Worm (Caenorhabditis elegans) whole organism, mixed stage, embryonic: ENCODE results near the gene clec-153.
A peak's percentile ranks its signal among the peaks of the same experiment; 100 is the strongest.

Experiments
- ces-1 ChIP-seq: fragments of 150-350 bp; optimal IDR thresholded peaks from 2 replicates; lab custom pipeline; 2014; ENCODE audit warnings: missing biosample characterization, missing genetic modification reagents, missing genetic modification characterization
- cnd-1 ChIP-seq: fragments of 200-800 bp; sonication (Bioruptor generic); optimal IDR thresholded peaks from 2 replicates; lab custom pipeline; 2018; ENCODE audit warnings: mild to moderate bottlenecking, missing genetic modification characterization, missing compliant biosample characterization
- lin-32 ChIP-seq: fragments of 200-800 bp; sonication (Bioruptor generic); optimal IDR thresholded peaks from 2 replicates; lab custom pipeline; 2018; ENCODE audit warnings: mild to moderate bottlenecking, missing genetic modification characterization, missing compliant biosample characterization
- lsy-2 ChIP-seq: fragments of 150-350 bp; optimal IDR thresholded peaks from 2 replicates; lab custom pipeline; 2014; ENCODE audit warnings: missing biosample characterization, missing genetic modification characterization
- unc-62 ChIP-seq: fragments of 150-350 bp; optimal IDR thresholded peaks from 2 replicates; lab custom pipeline; 2014; ENCODE audit warnings: missing biosample characterization, missing genetic modification reagents, missing genetic modification characterization

The clec-153 gene

DNA sequence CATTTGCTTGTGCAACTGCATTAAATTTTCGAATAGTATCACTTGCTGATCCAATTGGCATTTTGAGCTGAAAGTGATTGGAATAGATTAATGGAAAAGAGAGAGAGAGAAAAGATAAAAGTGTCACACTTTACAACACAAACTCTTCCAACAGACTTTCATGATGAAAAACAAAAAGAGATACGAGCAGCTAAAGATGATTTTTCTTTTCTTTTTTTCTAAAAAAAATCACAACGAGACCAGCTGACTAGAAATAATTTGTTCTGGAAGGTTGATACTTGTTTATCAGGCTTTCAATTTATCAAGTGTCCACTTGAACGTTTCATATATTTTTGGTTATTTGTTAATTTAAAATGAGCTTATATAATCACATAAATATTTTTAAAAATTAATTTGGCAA, 52.1 kb downstream of the clec-153 start:
- no peak for TF ChIP-seq lsy-2 (tag; lab: Kevin White, UChicago)
- no peak for TF ChIP-seq cnd-1
- TF ChIP-seq lin-32, result no peak
- TF ChIP-seq unc-62 (GFP tag; lab: Kevin White, UChicago), result peak; percentile 60
- no peak for TF ChIP-seq ces-1 (GFP tag; lab: Kevin White, UChicago)
